Worm (Caenorhabditis elegans): Measurements from ENCODE around the gene srw-43.

Gene srw-43

ce11 chrV:16725955-16726354 is 40.1 kb downstream of the srw-43 start:
- TF ChIP-seq pha-4 (tag; optimal IDR thresholded peaks at IDR 0.05), result no peak

- no peak for TF ChIP-seq nhr-12 (tag; optimal IDR thresholded peaks at IDR 0.05)
- no peak for TF ChIP-seq ceh-43 (GFP tag; optimal IDR thresholded peaks at IDR 0.05)
- TF ChIP-seq unc-120 (tag; optimal IDR thresholded peaks at IDR 0.05; ENCODE audit: poor library complexity, severe bottlenecking), result no peak
- no peak for TF ChIP-seq nhr-237 (tag; optimal IDR thresholded peaks at IDR 0.05)
Measured at ce11 chrV:16726915-16727314, 41.1 kb downstream of the srw-43 start, which contains the start of gene T25E12.14. Gene T25E12.14 (plus strand): TSS chrV:16727215.

- no peak for TF ChIP-seq ham-2 (GFP tag; optimal IDR thresholded peaks at IDR 0.05)
- TF ChIP-seq pha-4 (tag; optimal IDR thresholded peaks at IDR 0.05), result no peak
- no peak for TF ChIP-seq sptf-1 (tag; optimal IDR thresholded peaks at IDR 0.05)
- TF ChIP-seq blmp-1 (tag; optimal IDR thresholded peaks at IDR 0.05), result no peak
- no peak for TF ChIP-seq nhr-76 (tag; optimal IDR thresholded peaks at IDR 0.05)
- TF ChIP-seq nhr-12 (tag; optimal IDR thresholded peaks at IDR 0.05), result no peak
- TF ChIP-seq mls-2 (tag; optimal IDR thresholded peaks at IDR 0.05), result no peak
- no peak for TF ChIP-seq elt-1 (tag; optimal IDR thresholded peaks at IDR 0.05; ENCODE audit: borderline replicate concordance, insufficient read depth)
- no peak for TF ChIP-seq nhr-237 (tag; optimal IDR thresholded peaks at IDR 0.05)
- no peak for TF ChIP-seq lin-32 (GFP tag; optimal IDR thresholded peaks at IDR 0.05)
- no peak for TF ChIP-seq flh-1 (GFP tag; optimal IDR thresholded peaks at IDR 0.05)
- no peak for TF ChIP-seq ceh-83 (GFP tag; optimal IDR thresholded peaks at IDR 0.05)
- TF ChIP-seq unc-62 (GFP tag; optimal IDR thresholded peaks at IDR 0.05), result no peak
- TF ChIP-seq ztf-11 (tag; optimal IDR thresholded peaks at IDR 0.05), result no peak
- TF ChIP-seq tbx-8 (GFP tag; optimal IDR thresholded peaks at IDR 0.05), result no peak
- TF ChIP-seq ceh-39 (tag; optimal IDR thresholded peaks at IDR 0.05), result no peak
- TF ChIP-seq drap-1 (GFP tag; optimal IDR thresholded peaks at IDR 0.05), result no peak
- TF ChIP-seq mab-5 (tag; optimal IDR thresholded peaks at IDR 0.05), result no peak
- TF ChIP-seq cnd-1 (tag; optimal IDR thresholded peaks at IDR 0.05), result no peak
- no peak for TF ChIP-seq unc-39 (tag; optimal IDR thresholded peaks at IDR 0.05)
Measured at ce11 chrV:16728431-16728830, 42.6 kb downstream of the srw-43 start, which contains the start of gene fbxa-127. Gene fbxa-127 (plus strand): TSS chrV:16728731.

DNA sequence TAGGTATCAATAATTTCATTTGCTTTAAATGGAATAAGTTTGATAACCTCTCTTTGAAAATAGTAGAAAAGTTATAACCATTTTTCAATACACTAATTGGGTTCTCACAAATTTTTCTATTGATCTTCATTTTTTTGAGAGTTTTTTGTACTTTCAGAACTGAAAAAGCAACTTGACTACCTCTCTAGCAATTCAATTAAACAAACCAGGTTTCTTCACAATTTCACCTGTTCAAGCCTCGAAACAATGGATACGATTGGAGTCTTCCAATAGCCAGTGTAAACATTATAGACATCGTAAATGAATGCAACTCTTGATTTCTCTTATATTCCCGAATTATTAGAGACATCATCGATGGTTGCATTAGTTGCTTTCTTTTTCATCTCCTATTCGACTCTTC is 44.1 kb downstream of the srw-43 start, which contains the start of gene srz-99:
Gene srz-99 (plus strand): TSS at position 301 of the 400 bp plus-strand sequence.
- TF ChIP-seq flh-1 (GFP tag; optimal IDR thresholded peaks at IDR 0.05) (no peak), ceh-83 (GFP tag; optimal IDR thresholded peaks at IDR 0.05) (no peak), hlh-1 (tag; optimal IDR thresholded peaks at IDR 0.05) (no peak), ceh-43 (GFP tag; optimal IDR thresholded peaks at IDR 0.05) (no peak), elt-3 (tag; optimal IDR thresholded peaks at IDR 0.05) (no peak), cnd-1 (tag; optimal IDR thresholded peaks at IDR 0.05) (no peak), lin-13 (tag; optimal IDR thresholded peaks at IDR 0.05) (no peak), ces-1 (GFP tag; optimal IDR thresholded peaks at IDR 0.05) (no peak), ztf-11 (tag; optimal IDR thresholded peaks at IDR 0.05) (no peak), ham-2 (GFP tag; optimal IDR thresholded peaks at IDR 0.05) (no peak), bed-3 (GFP tag; optimal IDR thresholded peaks at IDR 0.05) (no peak), nhr-76 (tag; optimal IDR thresholded peaks at IDR 0.05) (no peak), elt-1 (tag; optimal IDR thresholded peaks at IDR 0.05; ENCODE audit: borderline replicate concordance, insufficient read depth) (no peak), mab-5 (tag; optimal IDR thresholded peaks at IDR 0.05) (no peak), drap-1 (GFP tag; optimal IDR thresholded peaks at IDR 0.05) (no peak), mls-2 (tag; optimal IDR thresholded peaks at IDR 0.05) (no peak), unc-62 (GFP tag; optimal IDR thresholded peaks at IDR 0.05) (no peak), sptf-1 (tag; optimal IDR thresholded peaks at IDR 0.05) (no peak), lsy-2 (tag; optimal IDR thresholded peaks at IDR 0.05) (no peak)

DNA sequence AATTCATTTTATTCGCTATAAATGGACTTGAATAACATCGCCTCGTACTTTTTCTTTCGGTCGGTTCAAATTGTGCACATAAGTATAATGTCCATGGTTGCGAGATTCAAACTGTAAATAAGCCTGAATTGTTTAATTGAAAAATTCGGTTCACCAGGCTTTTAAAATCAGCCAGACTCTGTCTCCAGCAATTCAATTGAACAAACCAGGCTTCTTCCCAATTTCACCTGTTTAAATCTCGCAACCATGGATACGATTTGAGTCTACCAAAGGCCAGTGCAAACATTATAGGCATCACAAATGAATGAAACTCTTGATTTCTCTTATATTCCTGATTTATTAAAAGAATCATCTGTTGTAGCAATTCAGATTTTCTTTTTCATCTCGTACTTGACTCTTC is 45.8 kb downstream of the srw-43 start, which contains the start of gene srz-100:
Gene srz-100 (plus strand): TSS at position 301 of the 400 bp plus-strand sequence.
- TF ChIP-seq ceh-39 (tag; optimal IDR thresholded peaks at IDR 0.05) (no peak), nhr-2 (tag; optimal IDR thresholded peaks at IDR 0.05) (no peak), M03D4.4 (tag; optimal IDR thresholded peaks at IDR 0.05) (no peak), blmp-1 (tag; optimal IDR thresholded peaks at IDR 0.05) (no peak), nhr-76 (tag; optimal IDR thresholded peaks at IDR 0.05) (no peak), nhr-237 (tag; optimal IDR thresholded peaks at IDR 0.05) (no peak), sem-2 (GFP tag; optimal IDR thresholded peaks at IDR 0.05) (no peak), ceh-43 (GFP tag; optimal IDR thresholded peaks at IDR 0.05) (no peak), lsy-2 (tag; optimal IDR thresholded peaks at IDR 0.05) (no peak)

Data from whole organism, mixed stage, embryonic.